Worm (Caenorhabditis elegans) whole organism, L2 larva: ENCODE data around the gene K08C7.1.

Experiments
- C34F6.9 ChIP-seq: fragments of 150-350 bp; optimal IDR thresholded peaks from 2 replicates; lab custom pipeline; 2014; ENCODE audit warnings: missing biosample characterization, missing genetic modification characterization
- F13H6.1 ChIP-seq: sonication (generic microtip); optimal IDR thresholded peaks from 2 replicates; lab custom pipeline; 2016; ENCODE audit warnings: missing genetic modification characterization, missing compliant biosample characterization
- R02D3.7 ChIP-seq: fragments of 150-350 bp; optimal IDR thresholded peaks from 2 replicates; lab custom pipeline; 2014; ENCODE audit warnings: missing biosample characterization, missing genetic modification characterization
- alr-1 ChIP-seq: fragments of 150-350 bp; optimal IDR thresholded peaks from 2 replicates; lab custom pipeline; 2014; ENCODE audit warnings: missing biosample characterization, missing genetic modification characterization
- ceh-16 ChIP-seq: fragments of 150-350 bp; optimal IDR thresholded peaks from 2 replicates; lab custom pipeline; 2014; ENCODE audit warnings: missing biosample characterization, missing genetic modification characterization
- ceh-82 ChIP-seq: fragments of 150-350 bp; optimal IDR thresholded peaks from 2 replicates; lab custom pipeline; 2014; ENCODE audit warnings: missing biosample characterization, missing genetic modification characterization
- crh-2 ChIP-seq: sonication (generic microtip); optimal IDR thresholded peaks from 2 replicates; lab custom pipeline; 2017; ENCODE audit warnings: missing biosample characterization, missing genetic modification characterization
- egl-27 ChIP-seq: sonication (generic microtip); optimal IDR thresholded peaks from 3 replicates; lab custom pipeline; 2017; ENCODE audit warnings: missing biosample characterization, missing genetic modification reagents, missing genetic modification characterization
- elt-1 ChIP-seq: fragments of 150-350 bp; optimal IDR thresholded peaks from 2 replicates; lab custom pipeline; 2014; ENCODE audit warnings: missing biosample characterization, missing genetic modification characterization
- elt-3 ChIP-seq: sonication (generic microtip); optimal IDR thresholded peaks from 2 replicates; lab custom pipeline; 2017; ENCODE audit warnings: missing biosample characterization, missing genetic modification characterization
- fos-1 ChIP-seq: fragments of 150-350 bp; optimal IDR thresholded peaks from 2 replicates; lab custom pipeline; 2014; ENCODE audit warnings: missing biosample characterization, missing genetic modification characterization
- gmeb-1 ChIP-seq: fragments of 150-350 bp; optimal IDR thresholded peaks from 2 replicates; lab custom pipeline; 2014; ENCODE audit warnings: missing biosample characterization, missing genetic modification characterization
- lin-11 ChIP-seq: fragments of 150-350 bp; sonication (generic microtip); optimal IDR thresholded peaks from 2 replicates; lab custom pipeline; 2014; ENCODE audit warnings: missing biosample characterization, missing genetic modification characterization, inconsistent platforms, mixed read lengths
- lin-13 ChIP-seq: fragments of 150-350 bp; optimal IDR thresholded peaks from 2 replicates; lab custom pipeline; 2014; ENCODE audit warnings: missing biosample characterization, missing genetic modification reagents, missing genetic modification characterization
- lin-39 ChIP-seq: fragments of 150-350 bp; optimal IDR thresholded peaks from 2 replicates; lab custom pipeline; 2014; ENCODE audit warnings: missing biosample characterization, missing genetic modification reagents, missing genetic modification characterization
- lsy-2 ChIP-seq, 2 experiments: fragments of 150-350 bp in 1 of 2; sonication (generic microtip) in 1 of 2; optimal IDR thresholded peaks; 2 replicates each; lab custom pipeline; 2014 to 2017; ENCODE audit warnings: missing biosample characterization in 2 of 2, missing genetic modification characterization in 2 of 2
- mab-5 ChIP-seq: fragments of 150-350 bp; optimal IDR thresholded peaks from 2 replicates; lab custom pipeline; 2014; ENCODE audit warnings: missing biosample characterization, missing genetic modification characterization
- mdl-1 ChIP-seq, 2 experiments: fragments of 150-350 bp in 1 of 2; sonication (generic microtip) in 1 of 2; optimal IDR thresholded peaks; 2 replicates each; lab custom pipeline; 2017; ENCODE audit warnings: missing biosample characterization in 2 of 2, missing genetic modification characterization in 2 of 2
- nhr-10 ChIP-seq: sonication (generic microtip); optimal IDR thresholded peaks from 2 replicates; lab custom pipeline; 2017; ENCODE audit warnings: missing biosample characterization, missing genetic modification characterization
- nhr-11 ChIP-seq: fragments of 150-350 bp; optimal IDR thresholded peaks from 2 replicates; lab custom pipeline; 2014; ENCODE audit warnings: missing biosample characterization, missing genetic modification characterization
- nhr-129 ChIP-seq: fragments of 150-350 bp; optimal IDR thresholded peaks from 2 replicates; lab custom pipeline; 2014; ENCODE audit warnings: missing biosample characterization, missing genetic modification characterization
- nhr-21 ChIP-seq: fragments of 150-350 bp; optimal IDR thresholded peaks from 2 replicates; lab custom pipeline; 2014; ENCODE audit warnings: missing biosample characterization, missing genetic modification characterization
- nhr-23 ChIP-seq: fragments of 150-350 bp; optimal IDR thresholded peaks from 2 replicates; lab custom pipeline; 2014; ENCODE audit warnings: missing biosample characterization, missing genetic modification reagents, missing genetic modification characterization
- nhr-237 ChIP-seq: fragments of 150-350 bp; optimal IDR thresholded peaks from 2 replicates; lab custom pipeline; 2014; ENCODE audit warnings: missing biosample characterization, missing genetic modification characterization
- nhr-25 ChIP-seq: fragments of 150-350 bp; sonication (generic microtip); optimal IDR thresholded peaks from 3 replicates; lab custom pipeline; 2014; ENCODE audit warnings: missing biosample characterization, missing genetic modification characterization
- nhr-77 ChIP-seq: fragments of 150-350 bp; optimal IDR thresholded peaks from 2 replicates; lab custom pipeline; 2014; ENCODE audit warnings: missing biosample characterization, missing genetic modification characterization
- sma-3 ChIP-seq: sonication (generic microtip); optimal IDR thresholded peaks from 2 replicates; lab custom pipeline; 2016; ENCODE audit warnings: missing genetic modification reagents, missing genetic modification characterization, missing compliant biosample characterization
- sma-9 ChIP-seq, 2 experiments: fragments of 150-350 bp in 1 of 2; sonication (generic microtip) in 1 of 2; optimal IDR thresholded peaks; 2 replicates each; lab custom pipeline; 2014 to 2016; ENCODE audit warnings: missing genetic modification characterization in 2 of 2, mild to moderate bottlenecking in 1 of 2, missing biosample characterization in 1 of 2, missing compliant biosample characterization in 1 of 2, missing genetic modification reagents in 1 of 2, moderate library complexity in 1 of 2
- unc-39 ChIP-seq: fragments of 150-350 bp; optimal IDR thresholded peaks from 2 replicates; lab custom pipeline; 2014; ENCODE audit warnings: missing biosample characterization, missing genetic modification characterization
- unc-55 ChIP-seq: fragments of 150-350 bp; sonication (generic microtip); optimal IDR thresholded peaks from 3 replicates; lab custom pipeline; 2014; ENCODE audit warnings: missing biosample characterization, missing genetic modification reagents, missing genetic modification characterization
- unc-62 ChIP-seq: fragments of 150-350 bp; optimal IDR thresholded peaks from 2 replicates; lab custom pipeline; 2014; ENCODE audit warnings: missing biosample characterization, missing genetic modification reagents, missing genetic modification characterization
- ztf-11 ChIP-seq: sonication (generic microtip); optimal IDR thresholded peaks from 2 replicates; lab custom pipeline; 2017; ENCODE audit warnings: missing biosample characterization, missing genetic modification characterization
- ztf-4 ChIP-seq: fragments of 150-350 bp; optimal IDR thresholded peaks from 2 replicates; lab custom pipeline; 2014; ENCODE audit warnings: missing biosample characterization, missing genetic modification characterization

The K08C7.1 gene

ce11 chrIV:10656770-10657323 lies at the start of gene K08C7.1:
Gene K08C7.1, plus strand, starts transcription at chrIV:10656812.
- TF ChIP-seq fos-1 (tag; lab: Kevin White, UChicago) = peak; percentile 31
- no peak for TF ChIP-seq mab-5 (tag; lab: Kevin White, UChicago)

ce11 chrIV:10608275-10608674 lies 48.3 kb upstream of the K08C7.1 start, which contains the start of gene R09H10.6:
Gene R09H10.6, plus strand, starts transcription at chrIV:10608575.
- TF ChIP-seq ztf-11 (no peak), elt-3 (tag; lab: Kevin White, UChicago) (no peak), F13H6.1 (tag; lab: Kevin White, UChicago) (no peak), lin-13 (GFP tag; lab: Kevin White, UChicago) (no peak), crh-2 (tag; lab: Kevin White, UChicago) (no peak), C34F6.9 (tag; lab: Kevin White, UChicago) (no peak), egl-27 (no peak), nhr-10 (tag; lab: Kevin White, UChicago) (no peak), ztf-4 (tag; lab: Kevin White, UChicago) (no peak), alr-1 (tag; lab: Kevin White, UChicago) (no peak), nhr-23 (tag; lab: Kevin White, UChicago) (no peak), nhr-11 (tag; lab: Kevin White, UChicago) (no peak), ceh-16 (tag; lab: Kevin White, UChicago) (no peak), gmeb-1 (tag; lab: Kevin White, UChicago) (no peak), unc-55 (no peak), nhr-25 (tag; lab: Kevin White, UChicago) (no peak), unc-62 (no peak), lin-39 (tag; lab: Kevin White, UChicago) (no peak)

- TF ChIP-seq R02D3.7 (tag; lab: Kevin White, UChicago) (no peak), nhr-21 (tag; lab: Kevin White, UChicago) (peak; percentile 2), fos-1 (tag; lab: Kevin White, UChicago) (peak; percentile 10), sma-9 (GFP tag; optimal IDR thresholded peaks at IDR 0.05; lab: Kevin White, UChicago) (peak; percentile 54), sma-9 (tag; optimal IDR thresholded peaks at IDR 0.05; lab: Kevin White, UChicago) (no peak), sma-3 (GFP tag; lab: Kevin White, UChicago) (peak; percentile 24)
Observed at ce11 chrIV:10609920-10610319, 46.7 kb upstream of the K08C7.1 start.

ce11 chrIV:10612281-10612680 lies 44.3 kb upstream of the K08C7.1 start:
- TF ChIP-seq sma-3 (GFP tag; lab: Kevin White, UChicago) (peak; percentile 27), unc-55 (no peak), crh-2 (tag; lab: Kevin White, UChicago) (no peak), nhr-237 (no peak), unc-39 (tag; lab: Kevin White, UChicago) (no peak), nhr-21 (tag; lab: Kevin White, UChicago) (peak; percentile 8), sma-9 (GFP tag; optimal IDR thresholded peaks at IDR 0.05; lab: Kevin White, UChicago) (peak; percentile 10), sma-9 (tag; optimal IDR thresholded peaks at IDR 0.05; lab: Kevin White, UChicago) (no peak), elt-1 (no peak), nhr-25 (tag; lab: Kevin White, UChicago) (peak; percentile 37)

- TF ChIP-seq nhr-25 (tag; lab: Kevin White, UChicago) (peak; percentile 49), nhr-77 (no peak), lsy-2 (tag; optimal IDR thresholded peaks at IDR 0.05; lab: Kevin White, UChicago) (no peak), elt-3 (tag; lab: Kevin White, UChicago) (no peak), nhr-129 (tag; lab: Kevin White, UChicago) (no peak), mdl-1 (tag; optimal IDR thresholded peaks at IDR 0.05; lab: Kevin White, UChicago) (no peak)
Observed at ce11 chrIV:10614918-10615477, 41.6 kb upstream of the K08C7.1 start, which contains the start of gene ptr-14. Gene ptr-14, plus strand, starts transcription at chrIV:10615427.

- peak; percentile 31 for TF ChIP-seq nhr-21 (tag; lab: Kevin White, UChicago)
- no peak for TF ChIP-seq nhr-11 (tag; lab: Kevin White, UChicago)
- TF ChIP-seq ceh-82 (tag; lab: Kevin White, UChicago) = no peak
- no peak for TF ChIP-seq nhr-10 (tag; lab: Kevin White, UChicago)
- TF ChIP-seq lin-11 (tag; lab: Kevin White, UChicago) = no peak
- TF ChIP-seq gmeb-1 (tag; lab: Kevin White, UChicago) = no peak
Observed at ce11 chrIV:10616366-10616765, 40.2 kb upstream of the K08C7.1 start.
